Fruit fly (Drosophila melanogaster) whole organism, embryonic: ENCODE results near the gene ETHR.

Experiments used
- BEAF-32 ChIP-seq: fragments of 200-800 bp; sonication (Bioruptor generic); optimal IDR thresholded peaks from 3 replicates; lab custom pipeline; 2017; ENCODE audit warnings: missing biosample characterization, missing genetic modification characterization, mild to moderate bottlenecking, moderate library complexity, missing genetic modification reagents
- Bdp1 ChIP-seq: fragments of 200-800 bp; sonication (Bioruptor generic); optimal IDR thresholded peaks from 3 replicates; lab custom pipeline; 2016; ENCODE audit warnings: missing biosample characterization, missing genetic modification characterization
- CG10462 ChIP-seq: fragments of 200-800 bp; sonication (Bioruptor generic); optimal IDR thresholded peaks from 2 replicates; lab custom pipeline; 2016; ENCODE audit warnings: missing biosample characterization, missing genetic modification characterization
- CG10959 ChIP-seq: fragments of 200-800 bp; sonication (Bioruptor generic); IDR thresholded peaks from 2 replicates; pipeline ENCODE4 v1.3.6; 2022; ENCODE audit warnings: missing biosample characterization, missing genetic modification characterization
- CG11560 ChIP-seq: fragments of 200-800 bp; sonication (Bioruptor generic); IDR thresholded peaks from 3 replicates; pipeline ENCODE4 v1.3.6; 2022; ENCODE audit warnings: missing biosample characterization, missing genetic modification characterization
- CG11695 ChIP-seq: fragments of 200-800 bp; sonication (Bioruptor generic); IDR thresholded peaks from 3 replicates; pipeline ENCODE4 v1.3.6; 2022; ENCODE audit warnings: missing biosample characterization, missing genetic modification characterization
- CG12744 ChIP-seq: fragments of 200-800 bp; sonication (Bioruptor generic); optimal IDR thresholded peaks from 2 replicates; lab custom pipeline; 2016; ENCODE audit warnings: missing biosample characterization, missing genetic modification characterization
- CG14441 ChIP-seq: fragments of 200-800 bp; sonication (Bioruptor generic); IDR thresholded peaks from 2 replicates; pipeline ENCODE4 v1.3.6; 2022; ENCODE audit warnings: missing biosample characterization, missing genetic modification characterization
- CG1602 ChIP-seq: fragments of 200-800 bp; sonication (Bioruptor generic); optimal IDR thresholded peaks from 3 replicates; lab custom pipeline; 2016; ENCODE audit warnings: missing biosample characterization, missing genetic modification characterization
- CG17612 ChIP-seq: fragments of 200-800 bp; sonication (Bioruptor generic); IDR thresholded peaks from 2 replicates; pipeline ENCODE4 v1.3.6; 2022; ENCODE audit warnings: missing biosample characterization, missing genetic modification characterization
- CG18476 ChIP-seq: fragments of 200-800 bp; sonication (Bioruptor generic); optimal IDR thresholded peaks from 2 replicates; lab custom pipeline; 2016; ENCODE audit warnings: missing biosample characterization, mild to moderate bottlenecking, missing genetic modification characterization
- CG30431 ChIP-seq: fragments of 200-800 bp; sonication (Bioruptor generic); optimal IDR thresholded peaks from 2 replicates; lab custom pipeline; 2017; ENCODE audit warnings: missing biosample characterization, missing genetic modification characterization
- CG31365 ChIP-seq: fragments of 200-800 bp; sonication (Bioruptor generic); optimal IDR thresholded peaks from 2 replicates; lab custom pipeline; 2018; ENCODE audit warnings: missing biosample characterization, mild to moderate bottlenecking, missing genetic modification characterization
- CG32767 ChIP-seq: fragments of 200-800 bp; sonication (Bioruptor generic); IDR thresholded peaks from 2 replicates; pipeline ENCODE4 v1.3.6; 2022; ENCODE audit warnings: missing biosample characterization, missing genetic modification characterization
- CG4328 ChIP-seq: fragments of 200-800 bp; sonication (Bioruptor generic); optimal IDR thresholded peaks from 3 replicates; lab custom pipeline; 2017; ENCODE audit warnings: missing biosample characterization, missing genetic modification reagents, missing genetic modification characterization
- CG4707 ChIP-seq: fragments of 200-800 bp; sonication (Bioruptor generic); optimal IDR thresholded peaks from 2 replicates; lab custom pipeline; 2018; ENCODE audit warnings: missing biosample characterization, mild to moderate bottlenecking, missing genetic modification characterization, moderate library complexity
- CG4820 ChIP-seq: fragments of 200-800 bp; sonication (Bioruptor generic); optimal IDR thresholded peaks from 3 replicates; lab custom pipeline; 2016; ENCODE audit warnings: missing biosample characterization, missing genetic modification characterization
- CG6813 ChIP-seq: fragments of 200-800 bp; sonication (Bioruptor generic); optimal IDR thresholded peaks from 2 replicates; lab custom pipeline; 2017; ENCODE audit warnings: missing biosample characterization, missing genetic modification characterization, mild to moderate bottlenecking, moderate library complexity, missing genetic modification reagents
- CG7745 ChIP-seq: fragments of 200-800 bp; sonication (Bioruptor generic); optimal IDR thresholded peaks from 2 replicates; lab custom pipeline; 2018; ENCODE audit warnings: missing biosample characterization, mild to moderate bottlenecking, missing genetic modification characterization, moderate library complexity
- CG9932 ChIP-seq: fragments of 200-800 bp; sonication (Bioruptor generic); IDR thresholded peaks from 2 replicates; pipeline ENCODE4 v1.3.6; 2022; ENCODE audit warnings: missing biosample characterization, missing genetic modification characterization
- Dfd ChIP-seq, 2 experiments: fragments of >200 bp; optimal IDR thresholded peaks; 2 replicates each; lab custom pipeline; 2017; ENCODE audit warnings: missing biosample characterization in 2 of 2, missing genetic modification characterization in 2 of 2
- Dip2 ChIP-seq: fragments of 200-800 bp; sonication (Bioruptor generic); IDR thresholded peaks from 2 replicates; pipeline ENCODE4 v1.3.6; 2022; ENCODE audit warnings: missing biosample characterization, missing genetic modification characterization
- Doc3 ChIP-seq: fragments of 200-800 bp; sonication (Bioruptor generic); IDR thresholded peaks from 3 replicates; pipeline ENCODE4 v1.3.6; 2022; ENCODE audit warnings: missing biosample characterization, missing genetic modification characterization; ENCODE audit not compliant: partially characterized antibody
- Dref ChIP-seq: fragments of 200-800 bp; sonication (Bioruptor generic); IDR thresholded peaks from 2 replicates; pipeline ENCODE4 v1.3.6; 2022; ENCODE audit warnings: missing biosample characterization, missing genetic modification characterization
- Eip74EF ChIP-seq, 2 experiments: fragments of 200-800 bp in 1 of 2; fragments of >200 bp in 1 of 2; sonication (Bioruptor generic) in 1 of 2; optimal IDR thresholded peaks; 2 replicates each; lab custom pipeline; 2017 to 2019; ENCODE audit warnings: missing biosample characterization in 2 of 2, missing genetic modification characterization in 2 of 2, mild to moderate bottlenecking in 1 of 2, moderate library complexity in 1 of 2
- Fer1 ChIP-seq: fragments of 200-800 bp; sonication (Bioruptor generic); optimal IDR thresholded peaks from 2 replicates; lab custom pipeline; 2017; ENCODE audit warnings: missing biosample characterization, mild to moderate bottlenecking, missing genetic modification characterization
- NC2α ChIP-seq: fragments of 200-800 bp; sonication (Bioruptor generic); optimal IDR thresholded peaks from 2 replicates; lab custom pipeline; 2016; ENCODE audit warnings: missing biosample characterization, missing genetic modification characterization
- Oli ChIP-seq: fragments of 200-800 bp; sonication (Bioruptor generic); optimal IDR thresholded peaks from 2 replicates; lab custom pipeline; 2018; ENCODE audit warnings: missing biosample characterization, mild to moderate bottlenecking, missing genetic modification characterization, moderate library complexity
- Pdp1 ChIP-seq, 2 experiments: fragments of 200-800 bp; sonication (Bioruptor generic); optimal IDR thresholded peaks; 3 replicates each; lab custom pipeline; 2016; ENCODE audit warnings: missing biosample characterization in 2 of 2, missing genetic modification characterization in 2 of 2, mild to moderate bottlenecking in 1 of 2, moderate library complexity in 1 of 2
- Sin3A ChIP-seq: fragments of >200 bp; optimal IDR thresholded peaks from 2 replicates; lab custom pipeline; 2018
- Sry-δ ChIP-seq: fragments of 200-800 bp; sonication (Bioruptor generic); optimal IDR thresholded peaks from 2 replicates; lab custom pipeline; 2016; ENCODE audit warnings: missing biosample characterization, missing genetic modification characterization
- Taf1 ChIP-seq: fragments of 200-800 bp; sonication (Bioruptor generic); IDR thresholded peaks from 2 replicates; pipeline ENCODE4 v1.3.6; 2022; ENCODE audit warnings: missing biosample characterization, missing genetic modification characterization
- YL-1 ChIP-seq: fragments of 200-800 bp; sonication (Bioruptor generic); optimal IDR thresholded peaks from 3 replicates; lab custom pipeline; 2017; ENCODE audit warnings: missing biosample characterization, mild to moderate bottlenecking, missing genetic modification characterization
- ac ChIP-seq: fragments of 200-800 bp; sonication (Bioruptor generic); optimal IDR thresholded peaks from 3 replicates; lab custom pipeline; 2017; ENCODE audit warnings: missing biosample characterization, mild to moderate bottlenecking, missing genetic modification characterization
- ato ChIP-seq: fragments of 200-800 bp; sonication (Bioruptor generic); IDR thresholded peaks from 2 replicates; pipeline ENCODE4 v1.3.6; 2022; ENCODE audit warnings: missing biosample characterization, missing genetic modification characterization; ENCODE audit not compliant: partially characterized antibody
- bbx ChIP-seq: fragments of 200-800 bp; sonication (Bioruptor generic); IDR thresholded peaks from 2 replicates; pipeline ENCODE4 v1.3.6; 2022; ENCODE audit warnings: missing biosample characterization, missing genetic modification characterization; ENCODE audit not compliant: partially characterized antibody
- bsh ChIP-seq, 2 experiments: fragments of 200-800 bp; sonication (Bioruptor generic); optimal IDR thresholded peaks; 2 replicates each; lab custom pipeline; 2017 to 2018; ENCODE audit warnings: mild to moderate bottlenecking in 2 of 2, missing biosample characterization in 2 of 2, missing genetic modification characterization in 2 of 2, moderate library complexity in 1 of 2
- corto ChIP-seq: fragments of 200-800 bp; sonication (Bioruptor generic); optimal IDR thresholded peaks from 2 replicates; lab custom pipeline; 2016; ENCODE audit warnings: missing biosample characterization, mild to moderate bottlenecking, missing genetic modification characterization, moderate library complexity
- crp ChIP-seq, 2 experiments: fragments of 200-800 bp; sonication (Bioruptor generic); optimal IDR thresholded peaks; 2 replicates in 1 of 2; 3 replicates in 1 of 2; lab custom pipeline; 2017; ENCODE audit warnings: missing biosample characterization in 2 of 2, missing genetic modification characterization in 2 of 2, mild to moderate bottlenecking in 1 of 2, moderate library complexity in 1 of 2
- dmrt99B ChIP-seq: fragments of 200-800 bp; sonication (Bioruptor generic); optimal IDR thresholded peaks from 2 replicates; lab custom pipeline; 2018; ENCODE audit warnings: missing biosample characterization, mild to moderate bottlenecking, missing genetic modification characterization, moderate library complexity
- en ChIP-seq: fragments of 200-800 bp; sonication (Bioruptor generic); optimal IDR thresholded peaks from 2 replicates; lab custom pipeline; 2016; ENCODE audit warnings: missing biosample characterization, missing genetic modification characterization
- eve ChIP-seq, 2 experiments: fragments of >200 bp; optimal IDR thresholded peaks; 2 replicates each; lab custom pipeline; 2017; ENCODE audit warnings: missing biosample characterization in 2 of 2, missing genetic modification characterization in 2 of 2
- inv ChIP-seq: fragments of 200-800 bp; sonication (Bioruptor generic); IDR thresholded peaks from 2 replicates; pipeline ENCODE4 v1.3.6; 2022; ENCODE audit warnings: missing biosample characterization, missing genetic modification characterization; ENCODE audit not compliant: partially characterized antibody
- klu ChIP-seq: fragments of 200-800 bp; sonication (Bioruptor generic); IDR thresholded peaks from 2 replicates; pipeline ENCODE4 v1.3.6; 2022; ENCODE audit warnings: missing biosample characterization, missing genetic modification characterization
- mld ChIP-seq: fragments of 200-800 bp; sonication (Bioruptor generic); IDR thresholded peaks from 3 replicates; pipeline ENCODE4 v1.3.6; 2022; ENCODE audit warnings: missing biosample characterization, missing genetic modification characterization; ENCODE audit not compliant: partially characterized antibody
- odd ChIP-seq: fragments of 200-800 bp; sonication (Bioruptor generic); optimal IDR thresholded peaks from 2 replicates; lab custom pipeline; 2017; ENCODE audit warnings: missing biosample characterization, mild to moderate bottlenecking, missing genetic modification characterization
- pros ChIP-seq: fragments of 200-800 bp; sonication (Bioruptor generic); optimal IDR thresholded peaks from 3 replicates; lab custom pipeline; 2019; ENCODE audit warnings: missing biosample characterization, mild to moderate bottlenecking, missing genetic modification characterization, moderate library complexity
- shn ChIP-seq: fragments of 200-800 bp; sonication (Bioruptor generic); optimal IDR thresholded peaks from 3 replicates; lab custom pipeline; 2016; ENCODE audit warnings: missing biosample characterization, missing genetic modification characterization
- tap ChIP-seq: fragments of 200-800 bp; optimal IDR thresholded peaks from 3 replicates; lab custom pipeline; 2019; ENCODE audit warnings: missing biosample characterization, mild to moderate bottlenecking, missing genetic modification characterization, moderate library complexity
- trem ChIP-seq: fragments of 200-800 bp; optimal IDR thresholded peaks from 3 replicates; lab custom pipeline; 2019; ENCODE audit warnings: missing biosample characterization, mild to moderate bottlenecking, missing genetic modification characterization, moderate library complexity

Gene ETHR

dm6 chr3R:21297387-21297956 lies 50.7 kb downstream of the ETHR start (continued):
- no peak for TF ChIP-seq CG11560 (tag; lab: Robert Waterston, UW)
- TF ChIP-seq CG10959 (GFP tag; lab: Robert Waterston, UW): no peak
- TF ChIP-seq Bdp1 (GFP tag; lab: Kevin White, UChicago): peak; percentile 58
- TF ChIP-seq CG6813: peak; percentile 95
- TF ChIP-seq CG14441: no peak
- TF ChIP-seq Eip74EF (GFP tag; optimal IDR thresholded peaks at IDR 0.05; lab: Kevin White, UChicago): peak in 1 of 2 experiments; percentile 86
- no peak for TF ChIP-seq BEAF-32 (GFP tag; lab: Kevin White, UChicago)
- TF ChIP-seq ac (GFP tag; lab: Kevin White, UChicago): peak; percentile 70
- peak; percentile 59 for TF ChIP-seq corto (GFP tag; lab: Kevin White, UChicago)
- TF ChIP-seq eve (GFP tag; optimal IDR thresholded peaks at IDR 0.05; lab: Kevin White, UChicago): peak in 1 of 2 experiments; percentile 48
- peak; percentile 79 for TF ChIP-seq CG31365 (tag; lab: Kevin White, UChicago)
- TF ChIP-seq Doc3 (GFP tag; lab: Robert Waterston, UW): no peak
- TF ChIP-seq Dip2 (GFP tag; lab: Robert Waterston, UW): no peak
- peak; percentile 68 for TF ChIP-seq NC2α
- peak; percentile 85 for TF ChIP-seq CG4328 (GFP tag; lab: Kevin White, UChicago)
- peak in 1 of 2 experiments; percentile 40 for TF ChIP-seq crp (GFP tag; optimal IDR thresholded peaks at IDR 0.05; lab: Kevin White, UChicago)
- no peak for TF ChIP-seq CG9932
- TF ChIP-seq CG4820 (GFP tag; lab: Kevin White, UChicago): no peak
- no peak for TF ChIP-seq mld (GFP tag; lab: Robert Waterston, UW)
- peak; percentile 3 for TF ChIP-seq CG1602 (GFP tag; lab: Kevin White, UChicago)
- TF ChIP-seq Taf1 (GFP tag; lab: Robert Waterston, UW): no peak
- peak; percentile 12 for TF ChIP-seq CG7745 (tag; lab: Kevin White, UChicago)
- peak; percentile 87 for TF ChIP-seq Fer1 (GFP tag; lab: Kevin White, UChicago)
- TF ChIP-seq CG4707 (GFP tag; lab: Kevin White, UChicago): peak; percentile 77
- TF ChIP-seq inv: no peak
- peak; percentile 7 for TF ChIP-seq Oli (tag; lab: Kevin White, UChicago)
- TF ChIP-seq Sry-δ (GFP tag; lab: Kevin White, UChicago): peak; percentile 28
- peak; percentile 64 for TF ChIP-seq tap (tag; lab: Kevin White, UChicago)
- TF ChIP-seq CG32767 (GFP tag; lab: Robert Waterston, UW): no peak
- TF ChIP-seq bsh (GFP tag; optimal IDR thresholded peaks at IDR 0.05; lab: Kevin White, UChicago): peak; percentile 15 to 70
- TF ChIP-seq en (GFP tag; lab: Kevin White, UChicago): peak; percentile 5
- TF ChIP-seq CG12744: peak; percentile 58
- TF ChIP-seq Dref (GFP tag; lab: Robert Waterston, UW): no peak
- TF ChIP-seq YL-1 (GFP tag; lab: Kevin White, UChicago): peak; percentile 40
- TF ChIP-seq Sin3A (lab: Kevin White, UChicago): no peak
- TF ChIP-seq odd (GFP tag; lab: Kevin White, UChicago): peak; percentile 88
- TF ChIP-seq CG18476 (GFP tag; lab: Kevin White, UChicago): peak; percentile 64
- TF ChIP-seq ato (GFP tag; lab: Robert Waterston, UW): no peak
- TF ChIP-seq CG17612 (GFP tag; lab: Robert Waterston, UW): no peak
- peak; percentile 19 to 32 for TF ChIP-seq Pdp1 (GFP tag; optimal IDR thresholded peaks at IDR 0.05; lab: Kevin White, UChicago)
- TF ChIP-seq dmrt99B (tag; lab: Kevin White, UChicago): peak; percentile 60
- TF ChIP-seq klu (GFP tag; lab: Robert Waterston, UW): no peak
- TF ChIP-seq CG30431: no peak
- peak; percentile 32 for TF ChIP-seq pros (GFP tag; lab: Kevin White, UChicago)
- TF ChIP-seq shn: peak; percentile 10
- TF ChIP-seq CG11695 (GFP tag; lab: Robert Waterston, UW): no peak
- no peak for TF ChIP-seq bbx (GFP tag; lab: Robert Waterston, UW)
- TF ChIP-seq Dfd (GFP tag; optimal IDR thresholded peaks at IDR 0.05; lab: Kevin White, UChicago): no peak
- peak; percentile 30 for TF ChIP-seq trem (tag; lab: Kevin White, UChicago)
- TF ChIP-seq CG10462: peak; percentile 34
